Fruit fly (Drosophila melanogaster) whole organism, embryonic: ENCODE measurements around the gene CG14326.

Experiments
- Antp ChIP-seq: fragments of 200-800 bp; sonication (Bioruptor generic); optimal IDR thresholded peaks from 3 replicates; lab custom pipeline; 2016; ENCODE audit warnings: missing biosample characterization, missing genetic modification characterization
- BtbVII ChIP-seq: fragments of 200-800 bp; sonication (Bioruptor generic); optimal IDR thresholded peaks from 3 replicates; lab custom pipeline; 2017; ENCODE audit warnings: missing biosample characterization, mild to moderate bottlenecking, missing genetic modification characterization
- CG10366 ChIP-seq: fragments of 200-800 bp; sonication (Bioruptor generic); IDR thresholded peaks from 2 replicates; pipeline ENCODE4 v1.3.6; 2022; ENCODE audit warnings: missing biosample characterization, missing genetic modification characterization
- CG10543 ChIP-seq: fragments of 200-800 bp; sonication (Bioruptor generic); optimal IDR thresholded peaks from 3 replicates; lab custom pipeline; 2017; ENCODE audit warnings: missing biosample characterization, mild to moderate bottlenecking, missing genetic modification characterization, moderate library complexity
- CG11093 ChIP-seq: fragments of 200-800 bp; sonication (Bioruptor generic); IDR thresholded peaks from 3 replicates; pipeline ENCODE4 v1.3.6; 2022; ENCODE audit warnings: missing biosample characterization, missing genetic modification characterization
- CG11398 ChIP-seq: fragments of 200-800 bp; sonication (Bioruptor generic); optimal IDR thresholded peaks from 2 replicates; lab custom pipeline; 2016; ENCODE audit warnings: missing biosample characterization, missing genetic modification characterization
- CG11560 ChIP-seq: fragments of 200-800 bp; sonication (Bioruptor generic); IDR thresholded peaks from 3 replicates; pipeline ENCODE4 v1.3.6; 2022; ENCODE audit warnings: missing biosample characterization, missing genetic modification characterization
- CG12155 ChIP-seq: fragments of 200-800 bp; sonication (Bioruptor generic); optimal IDR thresholded peaks from 3 replicates; lab custom pipeline; 2016; ENCODE audit warnings: missing biosample characterization, missing genetic modification characterization
- CG14710 ChIP-seq: fragments of 200-800 bp; sonication (Bioruptor generic); optimal IDR thresholded peaks from 3 replicates; lab custom pipeline; 2019; ENCODE audit warnings: missing biosample characterization, mild to moderate bottlenecking, missing genetic modification characterization, moderate library complexity
- CG1529 ChIP-seq: fragments of 200-800 bp; sonication (Bioruptor generic); optimal IDR thresholded peaks from 3 replicates; lab custom pipeline; 2018; ENCODE audit warnings: missing biosample characterization, missing genetic modification characterization
- CG15696 ChIP-seq: fragments of 200-800 bp; sonication (Bioruptor generic); optimal IDR thresholded peaks from 2 replicates; lab custom pipeline; 2019; ENCODE audit warnings: missing biosample characterization, mild to moderate bottlenecking, missing genetic modification characterization, moderate library complexity
- CG17359 ChIP-seq: fragments of 200-800 bp; sonication (Bioruptor generic); optimal IDR thresholded peaks from 3 replicates; lab custom pipeline; 2018; ENCODE audit warnings: missing biosample characterization, mild to moderate bottlenecking, missing genetic modification characterization, moderate library complexity
- CG17361 ChIP-seq: fragments of 200-800 bp; sonication (Bioruptor generic); IDR thresholded peaks from 3 replicates; pipeline ENCODE4 v1.3.6; 2022; ENCODE audit warnings: missing biosample characterization, missing genetic modification characterization
- CG17568 ChIP-seq: fragments of 200-800 bp; sonication (Bioruptor generic); optimal IDR thresholded peaks from 2 replicates; lab custom pipeline; 2018; ENCODE audit warnings: missing biosample characterization, mild to moderate bottlenecking, missing genetic modification characterization, moderate library complexity
- CG2202 ChIP-seq: fragments of 200-800 bp; sonication (Bioruptor generic); optimal IDR thresholded peaks from 2 replicates; lab custom pipeline; 2018; ENCODE audit warnings: missing biosample characterization, mild to moderate bottlenecking, missing genetic modification characterization
- CG42726 ChIP-seq: fragments of 200-800 bp; sonication (Bioruptor generic); IDR thresholded peaks from 2 replicates; pipeline ENCODE4 v1.3.6; 2022; ENCODE audit warnings: missing biosample characterization, missing genetic modification characterization; ENCODE audit not compliant: partially characterized antibody
- CG4707 ChIP-seq: fragments of 200-800 bp; sonication (Bioruptor generic); optimal IDR thresholded peaks from 2 replicates; lab custom pipeline; 2018; ENCODE audit warnings: missing biosample characterization, mild to moderate bottlenecking, missing genetic modification characterization, moderate library complexity
- CG8089 ChIP-seq: fragments of 200-800 bp; sonication (Bioruptor generic); optimal IDR thresholded peaks from 3 replicates; lab custom pipeline; 2016; ENCODE audit warnings: missing biosample characterization, missing genetic modification characterization
- CG8359 ChIP-seq: fragments of 200-800 bp; sonication (Bioruptor generic); optimal IDR thresholded peaks from 2 replicates; lab custom pipeline; 2017; ENCODE audit warnings: missing biosample characterization, mild to moderate bottlenecking, missing genetic modification characterization, borderline replicate concordance
- CG9797 ChIP-seq: fragments of 200-800 bp; sonication (Bioruptor generic); optimal IDR thresholded peaks from 3 replicates; lab custom pipeline; 2018; ENCODE audit warnings: missing biosample characterization, mild to moderate bottlenecking, missing genetic modification characterization
- Dad ChIP-seq: fragments of 200-800 bp; sonication (Bioruptor generic); optimal IDR thresholded peaks from 3 replicates; lab custom pipeline; 2016; ENCODE audit warnings: missing biosample characterization, missing genetic modification characterization
- E2f1 ChIP-seq: fragments of 200-800 bp; sonication (Bioruptor generic); IDR thresholded peaks from 2 replicates; pipeline ENCODE4 v1.3.6; 2022; ENCODE audit warnings: missing biosample characterization, missing genetic modification characterization
- Fer2 ChIP-seq: fragments of 200-800 bp; sonication (Bioruptor generic); optimal IDR thresholded peaks from 2 replicates; lab custom pipeline; 2018; ENCODE audit warnings: missing biosample characterization, mild to moderate bottlenecking, missing genetic modification characterization, moderate library complexity
- HHEX ChIP-seq: fragments of 200-800 bp; sonication (Bioruptor generic); optimal IDR thresholded peaks from 3 replicates; lab custom pipeline; 2017; ENCODE audit warnings: missing biosample characterization, mild to moderate bottlenecking, missing genetic modification characterization, missing genetic modification reagents
- Hsf ChIP-seq: fragments of 200-800 bp; sonication (Bioruptor generic); optimal IDR thresholded peaks from 3 replicates; lab custom pipeline; 2016; ENCODE audit warnings: missing biosample characterization, missing genetic modification characterization
- Kr ChIP-seq: fragments of 200-800 bp; sonication (Bioruptor generic); optimal IDR thresholded peaks from 2 replicates; lab custom pipeline; 2017; ENCODE audit warnings: missing biosample characterization, mild to moderate bottlenecking, missing genetic modification characterization
- Myb ChIP-seq: fragments of 200-800 bp; sonication (Bioruptor generic); optimal IDR thresholded peaks from 2 replicates; lab custom pipeline; 2016; ENCODE audit warnings: missing biosample characterization, missing genetic modification characterization
- NK7.1 ChIP-seq: fragments of 200-800 bp; sonication (Bioruptor generic); optimal IDR thresholded peaks from 3 replicates; lab custom pipeline; 2016; ENCODE audit warnings: missing biosample characterization, missing genetic modification characterization
- Scr ChIP-seq: fragments of 200-800 bp; sonication (Bioruptor generic); IDR thresholded peaks from 2 replicates; pipeline ENCODE4 v1.3.6; 2022; ENCODE audit warnings: missing biosample characterization, missing genetic modification characterization; ENCODE audit not compliant: partially characterized antibody
- Sry-β ChIP-seq: fragments of 200-800 bp; sonication (Bioruptor generic); optimal IDR thresholded peaks from 2 replicates; lab custom pipeline; 2018; ENCODE audit warnings: missing biosample characterization, mild to moderate bottlenecking, missing genetic modification characterization, moderate library complexity
- ara ChIP-seq: fragments of 200-800 bp; sonication (Bioruptor generic); IDR thresholded peaks from 2 replicates; pipeline ENCODE4 v1.3.6; 2022; ENCODE audit warnings: missing biosample characterization, missing genetic modification characterization
- ato ChIP-seq: fragments of 200-800 bp; sonication (Bioruptor generic); IDR thresholded peaks from 2 replicates; pipeline ENCODE4 v1.3.6; 2022; ENCODE audit warnings: missing biosample characterization, missing genetic modification characterization; ENCODE audit not compliant: partially characterized antibody
- bbx ChIP-seq: fragments of 200-800 bp; sonication (Bioruptor generic); IDR thresholded peaks from 2 replicates; pipeline ENCODE4 v1.3.6; 2022; ENCODE audit warnings: missing biosample characterization, missing genetic modification characterization; ENCODE audit not compliant: partially characterized antibody
- dysf ChIP-seq: fragments of 200-800 bp; sonication (Bioruptor generic); IDR thresholded peaks from 3 replicates; pipeline ENCODE4 v1.3.6; 2022; ENCODE audit warnings: missing biosample characterization, missing genetic modification characterization
- en ChIP-seq: fragments of 200-800 bp; sonication (Bioruptor generic); optimal IDR thresholded peaks from 2 replicates; lab custom pipeline; 2016; ENCODE audit warnings: missing biosample characterization, missing genetic modification characterization
- fd3F ChIP-seq: fragments of 200-800 bp; sonication (Bioruptor generic); optimal IDR thresholded peaks from 2 replicates; lab custom pipeline; 2018; ENCODE audit warnings: missing biosample characterization, mild to moderate bottlenecking, missing genetic modification characterization, moderate library complexity
- gsb ChIP-seq: fragments of 200-800 bp; sonication (Bioruptor generic); IDR thresholded peaks from 2 replicates; pipeline ENCODE4 v1.3.6; 2022; ENCODE audit warnings: missing biosample characterization, missing genetic modification characterization
- hkb ChIP-seq, 2 experiments: fragments of 200-800 bp in 1 of 2; fragments of >200 bp in 1 of 2; sonication (Bioruptor generic) in 1 of 2; IDR thresholded peaks in 1 of 2; optimal IDR thresholded peaks in 1 of 2; 2 replicates each; pipeline versions ENCODE4 v1.3.6 to Lab custom; 2017 to 2022; ENCODE audit warnings: missing biosample characterization in 1 of 2, missing genetic modification characterization in 1 of 2
- insv ChIP-seq, 2 experiments: fragments of 200-800 bp; sonication (Bioruptor generic); optimal IDR thresholded peaks; 3 replicates each; lab custom pipeline; 2016 to 2018; ENCODE audit warnings: missing biosample characterization in 2 of 2, missing genetic modification characterization in 2 of 2
- pan ChIP-seq, 4 experiments: fragments of >200 bp in 3 of 4; fragments of 200-800 bp in 1 of 4; sonication (Bioruptor generic) in 1 of 4; optimal IDR thresholded peaks in 3 of 4; IDR thresholded peaks in 1 of 4; 2 replicates each; pipeline versions ENCODE4 v1.3.6 to Lab custom; 2017 to 2022; ENCODE audit warnings: missing biosample characterization in 2 of 4, missing genetic modification characterization in 2 of 4, mixed read lengths in 1 of 4
- phol ChIP-seq: fragments of 200-800 bp; sonication (Bioruptor generic); optimal IDR thresholded peaks from 3 replicates; lab custom pipeline; 2018; ENCODE audit warnings: missing biosample characterization, mild to moderate bottlenecking, missing genetic modification characterization, moderate library complexity
- prd ChIP-seq, 3 experiments: fragments of >200 bp in 2 of 3; fragments of 200-800 bp in 1 of 3; sonication (Bioruptor generic) in 1 of 3; optimal IDR thresholded peaks in 2 of 3; IDR thresholded peaks in 1 of 3; 2 replicates in 2 of 3; 3 replicates in 1 of 3; pipeline versions ENCODE4 v1.3.6 to Lab custom; 2017 to 2022; ENCODE audit warnings: missing biosample characterization in 1 of 3, missing genetic modification characterization in 1 of 3
- run ChIP-seq: fragments of 200-800 bp; sonication (Bioruptor generic); optimal IDR thresholded peaks from 3 replicates; lab custom pipeline; 2018; ENCODE audit warnings: missing biosample characterization, mild to moderate bottlenecking, missing genetic modification characterization
- toy ChIP-seq: fragments of 200-800 bp; sonication (Bioruptor generic); IDR thresholded peaks from 2 replicates; pipeline ENCODE4 v1.3.6; 2022; ENCODE audit warnings: missing biosample characterization, missing genetic modification characterization
- trh ChIP-seq: fragments of 200-800 bp; sonication (Bioruptor generic); optimal IDR thresholded peaks from 2 replicates; lab custom pipeline; 2016; ENCODE audit warnings: missing biosample characterization, missing genetic modification characterization
- tup ChIP-seq: fragments of 200-800 bp; sonication (Bioruptor generic); optimal IDR thresholded peaks from 2 replicates; lab custom pipeline; 2016; ENCODE audit warnings: missing biosample characterization, mild to moderate bottlenecking, missing genetic modification characterization, moderate library complexity
- vvl ChIP-seq: fragments of 200-800 bp; sonication (Bioruptor generic); IDR thresholded peaks from 2 replicates; pipeline ENCODE4 v1.3.6; 2022; ENCODE audit warnings: missing biosample characterization, missing genetic modification characterization

Gene CG14326

dm6 chr3R:17604198-17604879, 14.6 kb upstream of the CG14326 start (continued):
- TF ChIP-seq prd (optimal IDR thresholded peaks at IDR 0.05; lab: Kevin White, UChicago) (no peak), prd (GFP tag; IDR thresholded peaks at IDR 0.05; lab: Robert Waterston, UW) (peak; percentile 87), CG14710 (tag; lab: Kevin White, UChicago) (peak; percentile 90), en (no peak), CG8359 (GFP tag; lab: Kevin White, UChicago) (peak; percentile 77), trh (GFP tag; lab: Kevin White, UChicago) (peak; percentile 14), Scr (GFP tag; lab: Robert Waterston, UW) (no peak), ato (GFP tag; lab: Robert Waterston, UW) (no peak), CG10543 (GFP tag; lab: Kevin White, UChicago) (peak; percentile 23), bbx (GFP tag; lab: Robert Waterston, UW) (no peak), CG17568 (peak; percentile 79), insv (GFP tag; optimal IDR thresholded peaks at IDR 0.05; lab: Kevin White, UChicago) (peak in 1 of 2 experiments; percentile 13), Dad (GFP tag; lab: Kevin White, UChicago) (no peak), CG8089 (GFP tag; lab: Kevin White, UChicago) (peak; percentile 6), vvl (GFP tag; lab: Robert Waterston, UW) (peak; percentile 65), toy (no peak), CG2202 (tag; lab: Kevin White, UChicago) (peak; percentile 82), NK7.1 (GFP tag; lab: Kevin White, UChicago) (no peak), CG42726 (no peak), Sry-β (GFP tag; lab: Kevin White, UChicago) (no peak), CG11398 (GFP tag; lab: Kevin White, UChicago) (no peak), gsb (GFP tag; lab: Robert Waterston, UW) (no peak; the same call in 1 of the 2 replicates), Myb (GFP tag; lab: Kevin White, UChicago) (no peak), ara (GFP tag; lab: Robert Waterston, UW) (no peak; the same call in none of the 2 replicates), Hsf (GFP tag; lab: Kevin White, UChicago) (peak; percentile 59), dysf (GFP tag; lab: Robert Waterston, UW) (peak; percentile 69), pan (optimal IDR thresholded peaks at IDR 0.05; lab: Kevin White, UChicago) (no peak), pan (GFP tag; optimal IDR thresholded peaks at IDR 0.05 in 1 of 2, IDR thresholded peaks at IDR 0.05 in 1 of 2) (no peak), phol (tag; lab: Kevin White, UChicago) (peak; percentile 89), hkb (optimal IDR thresholded peaks at IDR 0.05; lab: Kevin White, UChicago) (no peak), hkb (GFP tag; IDR thresholded peaks at IDR 0.05; lab: Robert Waterston, UW) (peak; percentile 62), E2f1 (GFP tag; lab: Robert Waterston, UW) (peak; percentile 42; the same call in 1 of the 2 replicates), CG15696 (tag; lab: Kevin White, UChicago) (peak; percentile 95), CG17359 (tag; lab: Kevin White, UChicago) (peak; percentile 79), CG4707 (GFP tag; lab: Kevin White, UChicago) (peak; percentile 46), CG10366 (0 out of 2 replicates have a peak, but pooled peaks have one; percentile 27), run (tag; lab: Kevin White, UChicago) (peak; percentile 80), fd3F (GFP tag; lab: Kevin White, UChicago) (peak; percentile 65), CG17361 (GFP tag; lab: Robert Waterston, UW) (peak; percentile 94), Antp (no peak), tup (GFP tag; lab: Kevin White, UChicago) (peak; percentile 7), CG1529 (GFP tag; lab: Kevin White, UChicago) (peak; percentile 77), BtbVII (peak; percentile 84), Kr (GFP tag; lab: Kevin White, UChicago) (peak; percentile 100), CG11093 (peak; percentile 60; the same call in 2 of the 3 replicates), CG12155 (GFP tag; lab: Kevin White, UChicago) (peak; percentile 43), HHEX (GFP tag; lab: Kevin White, UChicago) (peak; percentile 75), CG11560 (tag; lab: Robert Waterston, UW) (no peak), CG9797 (GFP tag; lab: Kevin White, UChicago) (no peak), Fer2 (tag; lab: Kevin White, UChicago) (peak; percentile 35)
